Worm (Caenorhabditis elegans) whole organism, mixed stage, embryonic: ENCODE results near the gene pst-2.

Source experiments
- M03D4.4 ChIP-seq: sonication (generic microtip); optimal IDR thresholded peaks from 2 replicates; lab custom pipeline; 2017; ENCODE audit warnings: mild to moderate bottlenecking, missing genetic modification characterization, missing compliant biosample characterization
- bed-3 ChIP-seq: fragments of 200-800 bp; sonication (Bioruptor generic); optimal IDR thresholded peaks from 3 replicates; lab custom pipeline; 2018; ENCODE audit warnings: mild to moderate bottlenecking, missing genetic modification characterization, moderate library complexity, missing compliant biosample characterization
- blmp-1 ChIP-seq: fragments of 150-350 bp; optimal IDR thresholded peaks from 2 replicates; lab custom pipeline; 2014; ENCODE audit warnings: missing biosample characterization, missing genetic modification characterization
- ceh-39 ChIP-seq: fragments of 150-350 bp; optimal IDR thresholded peaks from 2 replicates; lab custom pipeline; 2014; ENCODE audit warnings: missing biosample characterization, missing genetic modification characterization
- ceh-43 ChIP-seq: fragments of 200-800 bp; sonication (Bioruptor generic); optimal IDR thresholded peaks from 2 replicates; lab custom pipeline; 2018; ENCODE audit warnings: mild to moderate bottlenecking, missing genetic modification characterization, moderate library complexity, missing compliant biosample characterization
- ceh-83 ChIP-seq: fragments of 200-800 bp; sonication (Bioruptor generic); optimal IDR thresholded peaks from 2 replicates; lab custom pipeline; 2018; ENCODE audit warnings: mild to moderate bottlenecking, missing genetic modification characterization, missing compliant biosample characterization
- ces-1 ChIP-seq: fragments of 150-350 bp; optimal IDR thresholded peaks from 2 replicates; lab custom pipeline; 2014; ENCODE audit warnings: missing biosample characterization, missing genetic modification reagents, missing genetic modification characterization
- cnd-1 ChIP-seq: fragments of 200-800 bp; sonication (Bioruptor generic); optimal IDR thresholded peaks from 2 replicates; lab custom pipeline; 2018; ENCODE audit warnings: mild to moderate bottlenecking, missing genetic modification characterization, missing compliant biosample characterization
- drap-1 ChIP-seq: fragments of 200-800 bp; sonication (Bioruptor generic); optimal IDR thresholded peaks from 3 replicates; lab custom pipeline; 2018; ENCODE audit warnings: mild to moderate bottlenecking, missing genetic modification characterization, missing compliant biosample characterization
- elt-1 ChIP-seq: sonication (generic microtip); optimal IDR thresholded peaks from 2 replicates; lab custom pipeline; 2017; ENCODE audit warnings: missing genetic modification characterization, mild to moderate bottlenecking, missing compliant biosample characterization, antibody characterized with exemption, moderate library complexity, borderline replicate concordance; ENCODE audit not compliant: insufficient read depth
- elt-3 ChIP-seq: fragments of 150-350 bp; optimal IDR thresholded peaks from 2 replicates; lab custom pipeline; 2014; ENCODE audit warnings: missing biosample characterization, missing genetic modification characterization
- flh-1 ChIP-seq: fragments of 200-800 bp; sonication (Bioruptor generic); optimal IDR thresholded peaks from 2 replicates; lab custom pipeline; 2018; ENCODE audit warnings: mild to moderate bottlenecking, missing genetic modification characterization, moderate library complexity, missing compliant biosample characterization
- ham-2 ChIP-seq: fragments of 200-800 bp; sonication (Bioruptor generic); optimal IDR thresholded peaks from 2 replicates; lab custom pipeline; 2018; ENCODE audit warnings: mild to moderate bottlenecking, missing genetic modification characterization, missing compliant biosample characterization
- hlh-1 ChIP-seq: fragments of 150-350 bp; optimal IDR thresholded peaks from 2 replicates; lab custom pipeline; 2014; ENCODE audit warnings: missing biosample characterization, missing genetic modification reagents, missing genetic modification characterization
- lin-13 ChIP-seq: fragments of 150-350 bp; optimal IDR thresholded peaks from 2 replicates; lab custom pipeline; 2014; ENCODE audit warnings: missing biosample characterization, missing genetic modification characterization
- lin-32 ChIP-seq: fragments of 200-800 bp; sonication (Bioruptor generic); optimal IDR thresholded peaks from 2 replicates; lab custom pipeline; 2018; ENCODE audit warnings: mild to moderate bottlenecking, missing genetic modification characterization, missing compliant biosample characterization
- lsy-2 ChIP-seq: fragments of 150-350 bp; optimal IDR thresholded peaks from 2 replicates; lab custom pipeline; 2014; ENCODE audit warnings: missing biosample characterization, missing genetic modification characterization
- mab-5 ChIP-seq: fragments of 150-350 bp; optimal IDR thresholded peaks from 2 replicates; lab custom pipeline; 2014; ENCODE audit warnings: missing biosample characterization, missing genetic modification characterization
- mep-1 ChIP-seq: fragments of 150-350 bp; optimal IDR thresholded peaks from 2 replicates; lab custom pipeline; 2017; ENCODE audit warnings: missing biosample characterization, missing genetic modification reagents, missing genetic modification characterization, inconsistent platforms
- mls-2 ChIP-seq: sonication (generic microtip); optimal IDR thresholded peaks from 2 replicates; lab custom pipeline; 2016; ENCODE audit warnings: mild to moderate bottlenecking, missing genetic modification characterization, moderate library complexity, missing compliant biosample characterization
- nhr-12 ChIP-seq: fragments of 150-350 bp; optimal IDR thresholded peaks from 2 replicates; lab custom pipeline; 2014; ENCODE audit warnings: missing biosample characterization, missing genetic modification characterization
- nhr-2 ChIP-seq: fragments of 150-350 bp; optimal IDR thresholded peaks from 2 replicates; lab custom pipeline; 2014; ENCODE audit warnings: missing biosample characterization, missing genetic modification characterization
- nhr-237 ChIP-seq: fragments of 150-350 bp; optimal IDR thresholded peaks from 2 replicates; lab custom pipeline; 2014; ENCODE audit warnings: missing biosample characterization, missing genetic modification characterization
- nhr-28 ChIP-seq: fragments of 150-350 bp; optimal IDR thresholded peaks from 2 replicates; lab custom pipeline; 2014; ENCODE audit warnings: missing biosample characterization, missing genetic modification characterization
- nhr-76 ChIP-seq: sonication (generic microtip); optimal IDR thresholded peaks from 2 replicates; lab custom pipeline; 2017; ENCODE audit warnings: missing biosample characterization, missing genetic modification characterization
- pha-4 ChIP-seq: fragments of 150-350 bp; optimal IDR thresholded peaks from 2 replicates; lab custom pipeline; 2018; ENCODE audit warnings: missing biosample characterization, missing genetic modification reagents, missing genetic modification characterization
- sem-2 ChIP-seq: fragments of 200-800 bp; sonication (Bioruptor generic); optimal IDR thresholded peaks from 2 replicates; lab custom pipeline; 2018; ENCODE audit warnings: mild to moderate bottlenecking, missing genetic modification characterization, missing compliant biosample characterization
- snpc-4 ChIP-seq: fragments of 150-350 bp; optimal IDR thresholded peaks from 2 replicates; lab custom pipeline; 2014; ENCODE audit warnings: missing biosample characterization, missing genetic modification characterization
- sptf-1 ChIP-seq: sonication (generic microtip); optimal IDR thresholded peaks from 2 replicates; lab custom pipeline; 2017; ENCODE audit warnings: mild to moderate bottlenecking, missing genetic modification characterization, moderate library complexity, missing compliant biosample characterization
- tbx-8 ChIP-seq: fragments of 200-800 bp; sonication (Bioruptor generic); optimal IDR thresholded peaks from 2 replicates; lab custom pipeline; 2018; ENCODE audit warnings: mild to moderate bottlenecking, missing genetic modification characterization, moderate library complexity, missing compliant biosample characterization
- unc-120 ChIP-seq: sonication (generic microtip); optimal IDR thresholded peaks from 2 replicates; lab custom pipeline; 2017; ENCODE audit warnings: missing genetic modification characterization, missing compliant biosample characterization; ENCODE audit not compliant: poor library complexity, severe bottlenecking
- unc-39 ChIP-seq: fragments of 150-350 bp; optimal IDR thresholded peaks from 2 replicates; lab custom pipeline; 2014; ENCODE audit warnings: missing biosample characterization, missing genetic modification characterization
- unc-62 ChIP-seq: fragments of 150-350 bp; optimal IDR thresholded peaks from 2 replicates; lab custom pipeline; 2014; ENCODE audit warnings: missing biosample characterization, missing genetic modification reagents, missing genetic modification characterization
- zip-8 ChIP-seq: fragments of 150-350 bp; optimal IDR thresholded peaks from 2 replicates; lab custom pipeline; 2014; ENCODE audit warnings: missing biosample characterization, missing genetic modification characterization
- ztf-11 ChIP-seq: fragments of 150-350 bp; optimal IDR thresholded peaks from 2 replicates; lab custom pipeline; 2014; ENCODE audit warnings: missing biosample characterization, missing genetic modification characterization

The pst-2 gene

DNA sequence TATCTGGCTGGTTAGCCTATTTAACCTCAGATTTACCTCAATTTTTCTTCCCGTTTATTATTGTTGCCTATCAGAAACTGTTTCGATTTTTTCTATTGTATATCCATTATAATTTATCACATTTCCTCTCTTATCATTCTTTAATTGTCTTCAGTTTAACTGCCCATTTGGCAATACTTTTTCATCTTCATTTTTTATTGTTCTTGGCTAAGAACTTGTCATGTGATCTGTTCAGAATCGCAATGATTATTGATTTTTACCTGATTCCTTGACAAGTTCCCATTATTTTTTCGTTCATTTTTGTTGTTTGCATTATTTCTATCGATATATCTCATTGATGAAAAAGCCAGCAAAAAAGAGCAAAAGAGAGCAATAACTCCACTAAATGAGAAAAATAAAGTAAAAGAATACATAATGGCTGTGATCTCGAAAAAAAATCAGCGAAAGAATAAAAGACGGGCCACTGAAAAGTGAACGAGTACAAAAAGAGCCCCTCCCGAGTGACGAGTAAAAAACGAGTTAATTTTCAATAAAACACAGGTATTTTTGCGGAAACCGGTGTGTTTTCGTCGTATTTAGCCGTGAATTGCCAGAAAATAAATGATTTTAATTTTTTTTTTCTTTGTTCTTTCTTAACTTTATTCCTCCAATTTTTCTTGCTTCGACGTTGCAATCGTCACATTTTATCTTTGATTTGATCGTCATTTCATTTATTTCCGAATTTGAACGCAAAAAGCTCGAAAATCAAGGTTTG is 34.2 kb downstream of the pst-2 start, which contains the start of gene arf-1:
arf-1 (plus strand) TSS at position 657 of the 754 bp plus-strand sequence.
- TF ChIP-seq mls-2 (tag; lab: Kevin White, UChicago) (no peak), blmp-1 (tag; lab: Kevin White, UChicago) (no peak), M03D4.4 (no peak), sptf-1 (tag; lab: Kevin White, UChicago) (no peak), ham-2 (no peak), drap-1 (no peak), ceh-43 (GFP tag; lab: Kevin White, UChicago) (no peak), flh-1 (GFP tag; lab: Kevin White, UChicago) (no peak)

DNA sequence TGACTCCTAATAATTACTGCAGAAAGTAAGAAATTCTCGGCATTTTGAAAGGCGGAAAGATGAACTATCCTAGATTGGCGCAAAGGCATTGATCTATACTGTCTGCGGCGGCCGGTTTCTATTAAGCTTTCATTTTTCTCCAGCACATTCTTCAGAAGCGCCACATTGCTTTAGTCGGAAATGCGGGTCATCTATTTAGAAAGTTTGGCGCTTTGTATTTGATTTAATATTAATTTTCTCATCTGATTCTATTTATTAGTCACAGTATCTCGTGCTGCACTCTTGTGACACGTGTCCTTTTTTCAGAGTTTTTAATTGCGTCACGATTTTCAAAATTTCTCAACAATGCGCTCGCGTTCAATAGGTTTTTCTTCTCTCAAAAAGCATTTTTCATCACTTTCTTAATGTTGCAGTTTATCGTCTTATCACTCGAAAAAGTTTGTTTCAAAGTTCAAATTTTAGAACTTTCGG is 34.8 kb downstream of the pst-2 start:
- no peak for TF ChIP-seq snpc-4 (tag; lab: Kevin White, UChicago)
- no peak for TF ChIP-seq hlh-1 (tag; lab: Kevin White, UChicago)
- TF ChIP-seq cnd-1 (tag; lab: Kevin White, UChicago): no peak
- TF ChIP-seq nhr-76 (tag; lab: Kevin White, UChicago): no peak
- TF ChIP-seq mep-1 (tag; lab: Kevin White, UChicago): no peak
- TF ChIP-seq sptf-1 (tag; lab: Kevin White, UChicago): no peak
- no peak for TF ChIP-seq blmp-1 (tag; lab: Kevin White, UChicago)
- TF ChIP-seq pha-4 (tag; lab: Kevin White, UChicago): no peak

DNA sequence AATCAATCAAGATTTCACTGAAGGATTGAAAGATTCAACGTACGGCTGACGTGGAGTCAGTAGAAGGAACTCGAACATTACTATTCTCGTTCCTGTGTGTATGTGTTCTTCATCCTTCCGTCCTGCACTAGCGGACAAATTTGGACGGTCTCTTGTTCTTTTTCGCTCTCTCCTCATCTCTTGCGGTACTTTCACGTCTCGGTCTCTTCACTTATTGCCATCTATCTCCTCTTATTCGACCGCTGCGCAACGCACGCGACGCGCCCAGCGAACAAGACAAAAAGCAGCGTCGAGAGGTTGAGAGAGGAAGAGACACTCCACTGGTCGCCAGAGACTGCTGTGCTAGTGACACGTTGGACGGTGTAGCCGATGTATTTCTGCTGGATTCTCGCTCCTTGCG is 35.2 kb downstream of the pst-2 start:
- TF ChIP-seq sem-2 (GFP tag; lab: Kevin White, UChicago) (no peak), ztf-11 (tag; lab: Kevin White, UChicago) (peak; percentile 40), sptf-1 (tag; lab: Kevin White, UChicago) (peak; percentile 30), flh-1 (GFP tag; lab: Kevin White, UChicago) (no peak), zip-8 (tag; lab: Kevin White, UChicago) (peak; percentile 25), lsy-2 (tag; lab: Kevin White, UChicago) (peak; percentile 53), lin-32 (GFP tag; lab: Kevin White, UChicago) (no peak), elt-3 (tag; lab: Kevin White, UChicago) (no peak), elt-1 (tag; lab: Kevin White, UChicago) (peak; percentile 41), nhr-12 (no peak), snpc-4 (tag; lab: Kevin White, UChicago) (no peak), ceh-39 (peak; percentile 48), cnd-1 (tag; lab: Kevin White, UChicago) (no peak), mep-1 (tag; lab: Kevin White, UChicago) (peak; percentile 88), nhr-76 (tag; lab: Kevin White, UChicago) (no peak), blmp-1 (tag; lab: Kevin White, UChicago) (no peak), unc-62 (GFP tag; lab: Kevin White, UChicago) (peak; percentile 68), ceh-83 (GFP tag; lab: Kevin White, UChicago) (no peak), nhr-2 (peak; percentile 3), unc-120 (tag; lab: Kevin White, UChicago) (peak; percentile 86), nhr-237 (tag; lab: Kevin White, UChicago) (peak; percentile 54), unc-39 (tag; lab: Kevin White, UChicago) (no peak), mab-5 (tag; lab: Kevin White, UChicago) (no peak), bed-3 (GFP tag; lab: Kevin White, UChicago) (no peak), ham-2 (peak; percentile 91), M03D4.4 (no peak), drap-1 (peak; percentile 38), mls-2 (tag; lab: Kevin White, UChicago) (peak; percentile 33), ceh-43 (GFP tag; lab: Kevin White, UChicago) (no peak), pha-4 (tag; lab: Kevin White, UChicago) (peak; percentile 78), tbx-8 (GFP tag; lab: Kevin White, UChicago) (no peak), ces-1 (peak; percentile 80), lin-13 (tag; lab: Kevin White, UChicago) (peak; percentile 50), hlh-1 (tag; lab: Kevin White, UChicago) (peak; percentile 42), nhr-28 (no peak)
